Worm (Caenorhabditis elegans) whole organism, L4/young adult: Measurements from ENCODE around the gene Y43E12A.3.

Experiments used
- W03F9.2 ChIP-seq: fragments of 150-350 bp; optimal IDR thresholded peaks from 2 replicates; lab custom pipeline; 2014; ENCODE audit warnings: missing biosample characterization, missing genetic modification characterization
- dao-5 ChIP-seq: sonication (generic microtip); optimal IDR thresholded peaks from 2 replicates; lab custom pipeline; 2016; ENCODE audit warnings: missing genotype, missing genetic modification characterization, moderate library complexity, missing compliant biosample characterization

DNA sequence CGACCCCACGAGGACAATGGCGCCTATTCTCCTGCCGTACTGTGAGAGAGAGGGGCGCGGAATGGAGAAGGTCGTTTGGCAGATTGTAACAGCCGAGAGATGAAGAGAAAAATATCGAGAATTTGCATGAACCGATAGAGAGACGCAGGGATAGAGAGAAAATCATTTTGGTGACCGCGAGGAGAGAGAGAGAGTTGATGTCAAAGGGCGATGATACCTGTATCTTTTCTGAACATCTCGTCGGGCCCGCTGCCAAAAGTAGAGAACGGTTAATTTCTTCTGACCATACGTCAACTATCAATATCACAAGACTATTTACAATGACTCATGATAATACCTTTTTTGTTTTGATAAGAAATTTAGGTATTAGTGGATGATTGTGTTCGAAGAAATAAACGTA, 11.7 kb upstream of the Y43E12A.3 start:
- TF ChIP-seq dao-5 (no peak), W03F9.2 (tag; lab: Kevin White, UChicago) (no peak)
